Worm (Caenorhabditis elegans) whole organism, L3 larva: ENCODE measurements around the gene B0334.13.

Experiments
- R02D3.7 ChIP-seq: fragments of 150-350 bp; optimal IDR thresholded peaks from 2 replicates; lab custom pipeline; 2014; ENCODE audit warnings: missing biosample characterization, missing genetic modification characterization
- ZK546.5 ChIP-seq: sonication (generic microtip); optimal IDR thresholded peaks from 2 replicates; lab custom pipeline; 2017; ENCODE audit warnings: missing biosample characterization, missing genetic modification characterization
- aly-2 ChIP-seq: fragments of 150-350 bp; optimal IDR thresholded peaks from 2 replicates; lab custom pipeline; 2014; ENCODE audit warnings: missing biosample characterization, missing genetic modification characterization
- ama-1 ChIP-seq: fragments of 150-350 bp; optimal IDR thresholded peaks from 2 replicates; lab custom pipeline; 2018
- ceh-16 ChIP-seq: sonication (generic microtip); optimal IDR thresholded peaks from 2 replicates; lab custom pipeline; 2017; ENCODE audit warnings: missing biosample characterization, missing genetic modification characterization
- ceh-28 ChIP-seq: fragments of 150-350 bp; optimal IDR thresholded peaks from 2 replicates; lab custom pipeline; 2014; ENCODE audit warnings: missing biosample characterization, missing genetic modification reagents, missing genetic modification characterization
- ceh-82 ChIP-seq: fragments of 150-350 bp; optimal IDR thresholded peaks from 2 replicates; lab custom pipeline; 2014; ENCODE audit warnings: missing biosample characterization, missing genetic modification characterization
- ceh-9 ChIP-seq: sonication (generic microtip); optimal IDR thresholded peaks from 2 replicates; lab custom pipeline; 2018; ENCODE audit warnings: missing biosample characterization, missing genetic modification characterization
- daf-12 ChIP-seq: fragments of 150-350 bp; optimal IDR thresholded peaks from 2 replicates; lab custom pipeline; 2014; ENCODE audit warnings: missing biosample characterization, missing genetic modification reagents, missing genetic modification characterization
- egl-27 ChIP-seq: sonication (generic microtip); optimal IDR thresholded peaks from 4 replicates; lab custom pipeline; 2017; ENCODE audit warnings: missing biosample characterization, missing genetic modification reagents, missing genetic modification characterization
- egl-5 ChIP-seq: fragments of 150-350 bp; optimal IDR thresholded peaks from 2 replicates; lab custom pipeline; 2017; ENCODE audit warnings: missing biosample characterization, missing genetic modification reagents, missing genetic modification characterization, inconsistent platforms
- elt-1 ChIP-seq: fragments of 150-350 bp; optimal IDR thresholded peaks from 2 replicates; lab custom pipeline; 2014; ENCODE audit warnings: missing biosample characterization, missing genetic modification characterization
- elt-2 ChIP-seq: sonication (generic microtip); optimal IDR thresholded peaks from 2 replicates; lab custom pipeline; 2016; ENCODE audit warnings: missing genetic modification reagents, mild to moderate bottlenecking, missing genetic modification characterization, missing compliant biosample characterization
- elt-3 ChIP-seq, 3 experiments: fragments of 150-350 bp in 1 of 3; sonication (generic microtip) in 2 of 3; optimal IDR thresholded peaks; 2 replicates in 2 of 3; 4 replicates in 1 of 3; lab custom pipeline; 2014 to 2017; ENCODE audit warnings: missing biosample characterization in 3 of 3, missing genetic modification characterization in 3 of 3
- eor-1 ChIP-seq, 2 experiments: fragments of 150-350 bp; optimal IDR thresholded peaks; 2 replicates each; lab custom pipeline; 2014 to 2018; ENCODE audit warnings: missing biosample characterization in 2 of 2, missing genetic modification characterization in 2 of 2
- fkh-10 ChIP-seq: sonication (generic microtip); optimal IDR thresholded peaks from 2 replicates; lab custom pipeline; 2017; ENCODE audit warnings: missing biosample characterization, missing genetic modification reagents, missing genetic modification characterization
- fkh-2 ChIP-seq: fragments of 150-350 bp; optimal IDR thresholded peaks from 2 replicates; lab custom pipeline; 2014; ENCODE audit warnings: missing biosample characterization, missing genetic modification reagents, missing genetic modification characterization
- fos-1 ChIP-seq: fragments of 150-350 bp; optimal IDR thresholded peaks from 2 replicates; lab custom pipeline; 2014; ENCODE audit warnings: missing biosample characterization, missing genetic modification characterization
- hmg-11 ChIP-seq: sonication (generic microtip); optimal IDR thresholded peaks from 2 replicates; lab custom pipeline; 2016; ENCODE audit warnings: missing genetic modification characterization, missing compliant biosample characterization
- jun-1 ChIP-seq: fragments of 150-350 bp; optimal IDR thresholded peaks from 2 replicates; lab custom pipeline; 2014; ENCODE audit warnings: missing biosample characterization, missing genetic modification reagents, missing genetic modification characterization
- lin-15B ChIP-seq: fragments of 150-350 bp; optimal IDR thresholded peaks from 2 replicates; lab custom pipeline; 2014; ENCODE audit warnings: missing biosample characterization, missing genetic modification characterization
- lin-39 ChIP-seq: fragments of 150-350 bp; optimal IDR thresholded peaks from 2 replicates; lab custom pipeline; 2018; ENCODE audit warnings: missing biosample characterization, missing genetic modification reagents, missing genetic modification characterization
- lsy-12 ChIP-seq: sonication (generic microtip); optimal IDR thresholded peaks from 2 replicates; lab custom pipeline; 2016; ENCODE audit warnings: mild to moderate bottlenecking, missing genetic modification characterization, missing compliant biosample characterization
- mdl-1 ChIP-seq: fragments of 150-350 bp; optimal IDR thresholded peaks from 2 replicates; lab custom pipeline; 2014; ENCODE audit warnings: missing biosample characterization, missing genetic modification characterization
- mml-1 ChIP-seq: fragments of 150-350 bp; sonication (generic microtip); optimal IDR thresholded peaks from 3 replicates; lab custom pipeline; 2014; ENCODE audit warnings: missing biosample characterization, missing genetic modification characterization
- nfya-1 ChIP-seq: sonication (generic microtip); optimal IDR thresholded peaks from 2 replicates; lab custom pipeline; 2017; ENCODE audit warnings: missing genetic modification characterization, mild to moderate bottlenecking, missing compliant biosample characterization, antibody characterized with exemption, moderate library complexity; ENCODE audit not compliant: insufficient read depth
- nhr-11 ChIP-seq: fragments of 150-350 bp; optimal IDR thresholded peaks from 2 replicates; lab custom pipeline; 2014; ENCODE audit warnings: missing biosample characterization, missing genetic modification characterization
- nhr-12 ChIP-seq: fragments of 150-350 bp; optimal IDR thresholded peaks from 2 replicates; lab custom pipeline; 2014; ENCODE audit warnings: missing biosample characterization, missing genetic modification characterization
- nhr-23 ChIP-seq: fragments of 150-350 bp; optimal IDR thresholded peaks from 2 replicates; lab custom pipeline; 2014; ENCODE audit warnings: missing biosample characterization, missing genetic modification reagents, missing genetic modification characterization
- nhr-237 ChIP-seq: fragments of 150-350 bp; optimal IDR thresholded peaks from 2 replicates; lab custom pipeline; 2014; ENCODE audit warnings: missing biosample characterization, missing genetic modification characterization
- nhr-25 ChIP-seq: sonication (generic microtip); optimal IDR thresholded peaks from 2 replicates; lab custom pipeline; 2017; ENCODE audit warnings: missing biosample characterization, missing genetic modification characterization
- nhr-28 ChIP-seq: fragments of 150-350 bp; optimal IDR thresholded peaks from 2 replicates; lab custom pipeline; 2014; ENCODE audit warnings: missing biosample characterization, missing genetic modification characterization
- nhr-43 ChIP-seq: sonication (generic microtip); optimal IDR thresholded peaks from 2 replicates; lab custom pipeline; 2016; ENCODE audit warnings: mild to moderate bottlenecking, missing genetic modification characterization, missing compliant biosample characterization; ENCODE audit not compliant: poor library complexity, severe bottlenecking
- nhr-67 ChIP-seq: fragments of 150-350 bp; optimal IDR thresholded peaks from 2 replicates; lab custom pipeline; 2014; ENCODE audit warnings: missing biosample characterization, missing genetic modification characterization
- nhr-76 ChIP-seq: fragments of 150-350 bp; sonication (generic microtip); optimal IDR thresholded peaks from 5 replicates; lab custom pipeline; 2014; ENCODE audit warnings: missing biosample characterization, missing genetic modification characterization
- nhr-77 ChIP-seq: fragments of 150-350 bp; optimal IDR thresholded peaks from 2 replicates; lab custom pipeline; 2014; ENCODE audit warnings: missing biosample characterization, missing genetic modification characterization
- pha-4 ChIP-seq: fragments of 150-350 bp; optimal IDR thresholded peaks from 2 replicates; lab custom pipeline; 2014; ENCODE audit warnings: missing biosample characterization, missing genetic modification reagents, missing genetic modification characterization
- pqm-1 ChIP-seq: fragments of 150-350 bp; optimal IDR thresholded peaks from 2 replicates; lab custom pipeline; 2017; ENCODE audit warnings: missing biosample characterization, missing genetic modification characterization, inconsistent platforms
- sea-2 ChIP-seq: fragments of 150-350 bp; sonication (generic microtip); optimal IDR thresholded peaks from 4 replicates; lab custom pipeline; 2014; ENCODE audit warnings: missing biosample characterization, missing genetic modification reagents, missing genetic modification characterization
- skn-1 ChIP-seq: fragments of 150-350 bp; optimal IDR thresholded peaks from 2 replicates; lab custom pipeline; 2014; ENCODE audit warnings: missing biosample characterization, missing genetic modification characterization
- snpc-4 ChIP-seq: fragments of 150-350 bp; optimal IDR thresholded peaks from 2 replicates; lab custom pipeline; 2014; ENCODE audit warnings: missing biosample characterization, missing genetic modification characterization
- tbx-2 ChIP-seq: sonication (generic microtip); optimal IDR thresholded peaks from 2 replicates; lab custom pipeline; 2016; ENCODE audit warnings: mild to moderate bottlenecking, missing genetic modification characterization, missing compliant biosample characterization
- unc-39 ChIP-seq: sonication (generic microtip); optimal IDR thresholded peaks from 4 replicates; lab custom pipeline; 2017; ENCODE audit warnings: missing biosample characterization, missing genetic modification characterization
- unc-62 ChIP-seq: fragments of 150-350 bp; sonication (generic microtip); optimal IDR thresholded peaks from 4 replicates; lab custom pipeline; 2014; ENCODE audit warnings: missing biosample characterization, missing genetic modification reagents, missing genetic modification characterization
- zag-1 ChIP-seq: fragments of 150-350 bp; optimal IDR thresholded peaks from 2 replicates; lab custom pipeline; 2014; ENCODE audit warnings: missing biosample characterization, missing genetic modification characterization
- ztf-11 ChIP-seq: fragments of 150-350 bp; optimal IDR thresholded peaks from 2 replicates; lab custom pipeline; 2014; ENCODE audit warnings: missing biosample characterization, missing genetic modification characterization
- ztf-4 ChIP-seq: fragments of 150-350 bp; optimal IDR thresholded peaks from 2 replicates; lab custom pipeline; 2014; ENCODE audit warnings: missing biosample characterization, missing genetic modification characterization

The B0334.13 gene

DNA sequence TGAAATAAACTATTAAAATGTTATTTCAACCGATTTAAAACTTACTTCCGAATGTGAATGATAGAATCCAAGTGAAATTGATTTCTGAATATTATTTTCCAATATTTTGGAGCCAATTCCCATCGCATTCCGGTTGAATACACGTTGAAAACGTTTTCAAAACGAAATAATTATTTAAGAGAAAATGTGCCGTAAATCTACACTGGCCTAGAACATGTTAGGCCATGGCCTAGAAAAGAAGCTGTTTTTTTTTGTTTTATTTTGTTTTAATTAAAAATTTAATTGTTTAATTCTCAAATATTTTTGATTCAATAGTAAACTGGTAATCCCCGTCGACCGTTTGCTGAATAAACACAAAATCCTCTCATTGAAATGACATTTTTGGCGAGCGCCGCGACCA, 24.2 kb upstream of the B0334.13 start:
- TF ChIP-seq mml-1 (tag; lab: Kevin White, UChicago) (no peak), R02D3.7 (tag; lab: Kevin White, UChicago) (peak; percentile 81), lin-15B (tag; lab: Kevin White, UChicago) (peak; percentile 28), nhr-11 (tag; lab: Kevin White, UChicago) (no peak)

DNA sequence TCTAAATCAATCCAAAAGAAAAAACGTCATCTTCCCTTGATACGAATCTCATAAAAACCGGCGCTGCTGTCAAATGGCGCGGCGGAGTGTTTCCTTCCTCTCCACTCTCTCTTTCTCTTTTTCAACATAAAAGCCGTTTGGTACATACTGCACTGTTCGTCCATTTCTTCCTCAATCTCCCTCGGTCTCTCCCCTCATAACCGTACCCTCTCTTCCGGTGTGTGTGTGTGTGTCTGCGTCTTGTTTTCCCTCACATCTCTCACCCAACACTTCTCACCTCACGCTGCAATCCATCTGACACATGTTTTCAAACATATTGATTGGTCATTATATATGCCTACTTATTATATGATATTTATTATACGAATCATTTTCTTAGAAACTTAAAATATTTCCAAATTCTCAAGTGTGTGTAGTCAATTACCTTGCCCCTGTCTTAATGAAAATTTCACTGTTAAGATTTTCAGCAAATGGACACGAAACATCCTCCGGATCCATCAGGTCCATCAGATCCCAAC, 23.6 kb upstream of the B0334.13 start, which contains the start of the genes aars-1 and rga-1:
aars-1 (minus strand) TSS at position 71 of the 518 bp plus-strand sequence.
rga-1 (plus strand) TSS at position 468 of the 518 bp plus-strand sequence.
- no peak for TF ChIP-seq ztf-4 (tag; lab: Kevin White, UChicago)
- TF ChIP-seq lsy-12, result no peak
- no peak for TF ChIP-seq fkh-10 (GFP tag; lab: Kevin White, UChicago)
- TF ChIP-seq nhr-77 (tag; lab: Kevin White, UChicago), result no peak
- TF ChIP-seq R02D3.7 (tag; lab: Kevin White, UChicago), result peak; percentile 35
- TF ChIP-seq lin-39 (tag; lab: Kevin White, UChicago), result no peak
- TF ChIP-seq nhr-28 (tag; lab: Kevin White, UChicago), result no peak
- TF ChIP-seq nhr-43 (tag; lab: Kevin White, UChicago), result peak; percentile 73
- no peak for TF ChIP-seq ama-1 (lab: Kevin White, UChicago)
- peak; percentile 60 for TF ChIP-seq hmg-11 (tag; lab: Kevin White, UChicago)
- no peak for TF ChIP-seq nhr-237 (tag; lab: Kevin White, UChicago)
- TF ChIP-seq nhr-11 (tag; lab: Kevin White, UChicago), result no peak
- TF ChIP-seq elt-3 (tag; optimal IDR thresholded peaks at IDR 0.05; lab: Kevin White, UChicago), result no peak
- TF ChIP-seq unc-62 (GFP tag; lab: Kevin White, UChicago), result no peak
- TF ChIP-seq nhr-23, result peak; percentile 71
- TF ChIP-seq nhr-67 (tag; lab: Kevin White, UChicago), result no peak
- TF ChIP-seq ZK546.5 (tag; lab: Kevin White, UChicago), result no peak
- peak; percentile 61 for TF ChIP-seq nfya-1 (tag; lab: Kevin White, UChicago)
- TF ChIP-seq ceh-9, result no peak
- TF ChIP-seq snpc-4 (tag; lab: Kevin White, UChicago), result peak; percentile 29
- peak; percentile 70 for TF ChIP-seq pha-4 (tag; lab: Kevin White, UChicago)
- TF ChIP-seq ceh-82, result no peak
- peak; percentile 34 for TF ChIP-seq elt-1 (tag; lab: Kevin White, UChicago)
- no peak for TF ChIP-seq ztf-11 (tag; lab: Kevin White, UChicago)
- TF ChIP-seq eor-1 (tag; optimal IDR thresholded peaks at IDR 0.05; lab: Kevin White, UChicago), result no peak
- TF ChIP-seq fos-1 (tag; lab: Kevin White, UChicago), result no peak
- no peak for TF ChIP-seq ceh-16
- TF ChIP-seq daf-12 (tag; lab: Kevin White, UChicago), result no peak
- no peak for TF ChIP-seq skn-1 (tag; lab: Kevin White, UChicago)
- TF ChIP-seq unc-39, result no peak
- TF ChIP-seq egl-27, result no peak
- TF ChIP-seq pqm-1 (tag; lab: Kevin White, UChicago), result peak; percentile 82
- TF ChIP-seq egl-5 (tag; lab: Kevin White, UChicago), result peak; percentile 55
- TF ChIP-seq zag-1 (tag; lab: Kevin White, UChicago), result no peak
- TF ChIP-seq mdl-1 (tag; lab: Kevin White, UChicago), result no peak
- TF ChIP-seq lin-15B (tag; lab: Kevin White, UChicago), result peak; percentile 28
- TF ChIP-seq jun-1 (tag; lab: Kevin White, UChicago), result peak; percentile 47
- TF ChIP-seq mml-1 (tag; lab: Kevin White, UChicago), result no peak
- no peak for TF ChIP-seq aly-2 (tag; lab: Kevin White, UChicago)
- TF ChIP-seq nhr-76, result no peak
- peak; percentile 83 for TF ChIP-seq nhr-25 (tag; lab: Kevin White, UChicago)
- TF ChIP-seq sea-2, result no peak
- TF ChIP-seq tbx-2 (tag; lab: Kevin White, UChicago), result no peak
- TF ChIP-seq fkh-2 (tag; lab: Kevin White, UChicago), result peak; percentile 53
- TF ChIP-seq nhr-12 (tag; lab: Kevin White, UChicago), result no peak
- peak; percentile 70 for TF ChIP-seq ceh-28 (tag; lab: Kevin White, UChicago)
- peak; percentile 76 for TF ChIP-seq elt-2
- TF ChIP-seq, all 47 proteins: peak for 16
